ENCODE assay signal across 5 fruit fly cellular contexts in genomic region chr3R:13839883-13840412, dm6.
TF ChIP-seq lines count a peak whose summit lies in the region.

CG31495 (minus strand) TSS chr3R:13839934.

- TF ChIP-seq CTCF in whole organism, embryonic (GFP tag; optimal IDR thresholded peaks at IDR 0.05; lab: Kevin White, UChicago): peak; percentile 73

TF ChIP-seq in whole organism, adult, 20 proteins besides CTCF, POLR2A, EP300 and RAD21:
- TF ChIP-seq CG14711 (tag; optimal IDR thresholded peaks at IDR 0.05; lab: Kevin White, UChicago): peak; percentile 19
- TF ChIP-seq cic (GFP tag; optimal IDR thresholded peaks at IDR 0.05; lab: Kevin White, UChicago): no peak
- TF ChIP-seq kay (GFP tag; lab: Kevin White, UChicago; ENCODE audit: borderline replicate concordance): peak; percentile 71
- TF ChIP-seq CG5204 (GFP tag; optimal IDR thresholded peaks at IDR 0.05; lab: Kevin White, UChicago): no peak
TF ChIP-seq in whole organism, adult: peak in this region for 2.

TF ChIP-seq in whole organism, embryonic, 481 proteins besides CTCF, POLR2A, EP300 and RAD21 (continues in another document):
- TF ChIP-seq ash1 (GFP tag; optimal IDR thresholded peaks at IDR 0.05; lab: Kevin White, UChicago): no peak
- peak; percentile 4 for TF ChIP-seq CG17359 (tag; optimal IDR thresholded peaks at IDR 0.05; lab: Kevin White, UChicago)
- TF ChIP-seq CG7839 (tag; optimal IDR thresholded peaks at IDR 0.05; lab: Kevin White, UChicago): peak; percentile 28
- no peak for TF ChIP-seq CG2889 (GFP tag; IDR thresholded peaks at IDR 0.05; lab: Robert Waterston, UW)
- TF ChIP-seq Chrac-16 (GFP tag; optimal IDR thresholded peaks at IDR 0.05; lab: Kevin White, UChicago): peak; percentile 35
- TF ChIP-seq HLH3B (GFP tag; IDR thresholded peaks at IDR 0.05; lab: Robert Waterston, UW): no peak
- no peak for TF ChIP-seq CG17568 (GFP tag; optimal IDR thresholded peaks at IDR 0.05; lab: Kevin White, UChicago)
- no peak for TF ChIP-seq ATbp (GFP tag; optimal IDR thresholded peaks at IDR 0.05; lab: Kevin White, UChicago)
- TF ChIP-seq Dp (GFP tag; optimal IDR thresholded peaks at IDR 0.05; lab: Kevin White, UChicago): peak; percentile 76
- peak; percentile 35 for TF ChIP-seq Max (GFP tag; optimal IDR thresholded peaks at IDR 0.05; lab: Kevin White, UChicago)
- peak; percentile 59 for TF ChIP-seq CG3847 (GFP tag; IDR thresholded peaks at IDR 0.05; lab: Robert Waterston, UW)
- peak; percentile 55 for TF ChIP-seq CG8290 (GFP tag; optimal IDR thresholded peaks at IDR 0.05; lab: Kevin White, UChicago)
- no peak for TF ChIP-seq CG8290 (tag; optimal IDR thresholded peaks at IDR 0.05; lab: Kevin White, UChicago)
- peak; percentile 72 for TF ChIP-seq Vsx1 (GFP tag; optimal IDR thresholded peaks at IDR 0.05; lab: Kevin White, UChicago)
- no peak for TF ChIP-seq Atf-2 (GFP tag; optimal IDR thresholded peaks at IDR 0.05; lab: Kevin White, UChicago)
- no peak for TF ChIP-seq cato (GFP tag; optimal IDR thresholded peaks at IDR 0.05; lab: Kevin White, UChicago; ENCODE audit: borderline replicate concordance)
- TF ChIP-seq HmgZ (tag; optimal IDR thresholded peaks at IDR 0.05; lab: Kevin White, UChicago): peak; percentile 15
- peak in 1 of 2 experiments; percentile 34 for TF ChIP-seq dpn (GFP tag; optimal IDR thresholded peaks at IDR 0.05; lab: Kevin White, UChicago)
- TF ChIP-seq ab (GFP tag; optimal IDR thresholded peaks at IDR 0.05; lab: Kevin White, UChicago): no peak
- TF ChIP-seq emc (GFP tag; optimal IDR thresholded peaks at IDR 0.05; lab: Kevin White, UChicago): no peak
- peak; percentile 45 for TF ChIP-seq CG33213 (GFP tag; optimal IDR thresholded peaks at IDR 0.05; lab: Kevin White, UChicago)
- no peak for TF ChIP-seq Blimp-1 (GFP tag; optimal IDR thresholded peaks at IDR 0.05; lab: Kevin White, UChicago)

TF ChIP-seq in whole organism, prepupa, 60 proteins besides CTCF, POLR2A, EP300 and RAD21:
- TF ChIP-seq fkh (GFP tag; optimal IDR thresholded peaks at IDR 0.05; lab: Kevin White, UChicago) (no peak), cyc (GFP tag; optimal IDR thresholded peaks at IDR 0.05; lab: Kevin White, UChicago) (peak; percentile 11), fd85E (GFP tag; optimal IDR thresholded peaks at IDR 0.05; lab: Kevin White, UChicago) (no peak), lz (GFP tag; optimal IDR thresholded peaks at IDR 0.05; lab: Kevin White, UChicago) (peak; percentile 9), eg (GFP tag; IDR thresholded peaks at IDR 0.05; lab: Robert Waterston, UW) (no peak), CG6276 (GFP tag; optimal IDR thresholded peaks at IDR 0.05; lab: Kevin White, UChicago) (peak; percentile 38), CG3919 (GFP tag; optimal IDR thresholded peaks at IDR 0.05; lab: Kevin White, UChicago) (peak; percentile 2), Smox (GFP tag; optimal IDR thresholded peaks at IDR 0.05; lab: Kevin White, UChicago) (peak; percentile 38), Hr39 (GFP tag; optimal IDR thresholded peaks at IDR 0.05; lab: Kevin White, UChicago) (peak; percentile 36), Sox102F (GFP tag; optimal IDR thresholded peaks at IDR 0.05; lab: Kevin White, UChicago) (peak; percentile 16), CG10631 (GFP tag; optimal IDR thresholded peaks at IDR 0.05; lab: Kevin White, UChicago) (peak; percentile 7), Hr38 (GFP tag; optimal IDR thresholded peaks at IDR 0.05; lab: Kevin White, UChicago) (no peak), svp (GFP tag; lab: Kevin White, UChicago) (peak; percentile 47), pdm3 (GFP tag; optimal IDR thresholded peaks at IDR 0.05; lab: Kevin White, UChicago) (peak; percentile 30), acj6 (GFP tag; optimal IDR thresholded peaks at IDR 0.05; lab: Kevin White, UChicago) (peak; percentile 26), Sox14 (GFP tag; optimal IDR thresholded peaks at IDR 0.05; lab: Kevin White, UChicago) (peak; percentile 19), CG31627 (GFP tag; optimal IDR thresholded peaks at IDR 0.05; lab: Kevin White, UChicago) (peak; percentile 43), Blimp-1 (GFP tag; optimal IDR thresholded peaks at IDR 0.05; lab: Kevin White, UChicago) (no peak), ss (GFP tag; optimal IDR thresholded peaks at IDR 0.05; lab: Kevin White, UChicago) (no peak), dsx (GFP tag; optimal IDR thresholded peaks at IDR 0.05; lab: Kevin White, UChicago; ENCODE audit: poor library complexity, severe bottlenecking) (peak; percentile 9), Eip78C (GFP tag; lab: Kevin White, UChicago) (peak; percentile 39), Hr4 (GFP tag; optimal IDR thresholded peaks at IDR 0.05; lab: Kevin White, UChicago) (peak; percentile 21)
TF ChIP-seq in whole organism, prepupa: peak in this region for 16.

TF ChIP-seq in whole organism, pupa, 21 proteins besides CTCF, POLR2A, EP300 and RAD21:
- TF ChIP-seq CG9948 (tag; optimal IDR thresholded peaks at IDR 0.05; lab: Kevin White, UChicago) (no peak), CG32121 (GFP tag; IDR thresholded peaks at IDR 0.05; lab: Robert Waterston, UW) (no peak), Pif1B (GFP tag; optimal IDR thresholded peaks at IDR 0.05; lab: Kevin White, UChicago) (no peak), CG13204 (GFP tag; optimal IDR thresholded peaks at IDR 0.05; lab: Kevin White, UChicago) (no peak), CG4496 (GFP tag; IDR thresholded peaks at IDR 0.05; lab: Robert Waterston, UW) (no peak), Ets98B (GFP tag; IDR thresholded peaks at IDR 0.05; lab: Robert Waterston, UW) (0 out of 2 replicates have a peak, but pooled peaks have one; percentile 17), Snoo (tag; optimal IDR thresholded peaks at IDR 0.05; lab: Kevin White, UChicago) (no peak), CG17806 (tag; optimal IDR thresholded peaks at IDR 0.05; lab: Kevin White, UChicago) (no peak), CG8159 (tag; optimal IDR thresholded peaks at IDR 0.05; lab: Kevin White, UChicago) (peak; percentile 23), CG15710 (tag; optimal IDR thresholded peaks at IDR 0.05; lab: Kevin White, UChicago) (no peak), D1 (tag; optimal IDR thresholded peaks at IDR 0.05; lab: Kevin White, UChicago) (no peak), CG12605 (GFP tag; IDR thresholded peaks at IDR 0.05; lab: Robert Waterston, UW) (no peak), CG10348 (GFP tag; IDR thresholded peaks at IDR 0.05; lab: Robert Waterston, UW) (no peak)

TF ChIP-seq in whole organism, wandering third instar larva, 38 proteins besides CTCF, POLR2A, EP300 and RAD21 (continues in another document):
- TF ChIP-seq woc (GFP tag; optimal IDR thresholded peaks at IDR 0.05; lab: Kevin White, UChicago) (no peak), dsf (GFP tag; optimal IDR thresholded peaks at IDR 0.05; lab: Kevin White, UChicago; ENCODE audit: borderline replicate concordance) (no peak), ey (GFP tag; optimal IDR thresholded peaks at IDR 0.05; lab: Kevin White, UChicago) (no peak), sv (GFP tag; optimal IDR thresholded peaks at IDR 0.05; lab: Kevin White, UChicago) (no peak), dl (GFP tag; optimal IDR thresholded peaks at IDR 0.05; lab: Kevin White, UChicago; ENCODE audit: insufficient read depth in 1 of 2, partially characterized antibody in 2 of 2) (no peak), brk (GFP tag; optimal IDR thresholded peaks at IDR 0.05; lab: Kevin White, UChicago) (peak; percentile 41), CG9705 (GFP tag; optimal IDR thresholded peaks at IDR 0.05; lab: Kevin White, UChicago) (no peak), Dif (GFP tag; optimal IDR thresholded peaks at IDR 0.05; lab: Kevin White, UChicago; ENCODE audit: partially characterized antibody) (no peak), HLH106 (tag; optimal IDR thresholded peaks at IDR 0.05; lab: Kevin White, UChicago) (peak; percentile 20), Dfd (GFP tag; optimal IDR thresholded peaks at IDR 0.05; lab: Kevin White, UChicago) (no peak), Sp1 (GFP tag; optimal IDR thresholded peaks at IDR 0.05; lab: Kevin White, UChicago) (no peak), rgr (GFP tag; optimal IDR thresholded peaks at IDR 0.05; lab: Kevin White, UChicago) (no peak), OdsH (GFP tag; optimal IDR thresholded peaks at IDR 0.05; lab: Kevin White, UChicago) (no peak), GATAd (GFP tag; optimal IDR thresholded peaks at IDR 0.05; lab: Kevin White, UChicago) (peak; percentile 4), br (GFP tag; optimal IDR thresholded peaks at IDR 0.05; lab: Kevin White, UChicago) (no peak), foxo (GFP tag; optimal IDR thresholded peaks at IDR 0.05; lab: Kevin White, UChicago) (no peak), CrebA (GFP tag; optimal IDR thresholded peaks at IDR 0.05; lab: Kevin White, UChicago; ENCODE audit: borderline replicate concordance) (no peak), Hr83 (GFP tag; optimal IDR thresholded peaks at IDR 0.05; lab: Kevin White, UChicago; ENCODE audit: poor library complexity, severe bottlenecking) (no peak), tai (GFP tag; optimal IDR thresholded peaks at IDR 0.05; lab: Kevin White, UChicago) (no peak), usp (GFP tag; optimal IDR thresholded peaks at IDR 0.05; lab: Kevin White, UChicago) (no peak), Rel (GFP tag; optimal IDR thresholded peaks at IDR 0.05; lab: Kevin White, UChicago) (no peak), Rel (tag; optimal IDR thresholded peaks at IDR 0.05; lab: Kevin White, UChicago) (no peak), Hr78 (GFP tag; optimal IDR thresholded peaks at IDR 0.05; lab: Kevin White, UChicago) (peak; percentile 41), Mio (GFP tag; optimal IDR thresholded peaks at IDR 0.05; lab: Kevin White, UChicago) (no peak), Jra (GFP tag; optimal IDR thresholded peaks at IDR 0.05; lab: Kevin White, UChicago) (no peak), Vsx2 (GFP tag; optimal IDR thresholded peaks at IDR 0.05; lab: Kevin White, UChicago; ENCODE audit: partially characterized antibody) (peak; percentile 42), CG32264 (GFP tag; optimal IDR thresholded peaks at IDR 0.05; lab: Kevin White, UChicago) (no peak), sage (GFP tag; optimal IDR thresholded peaks at IDR 0.05; lab: Kevin White, UChicago) (no peak), fru (GFP tag; optimal IDR thresholded peaks at IDR 0.05; lab: Kevin White, UChicago) (no peak), Myc (optimal IDR thresholded peaks at IDR 0.05; lab: Kevin White, UChicago) (no peak), pan (optimal IDR thresholded peaks at IDR 0.05; lab: Kevin White, UChicago) (no peak), psq (GFP tag; optimal IDR thresholded peaks at IDR 0.05; lab: Kevin White, UChicago) (no peak), Hnf4 (GFP tag; optimal IDR thresholded peaks at IDR 0.05; lab: Kevin White, UChicago) (peak; percentile 44), jim (GFP tag; optimal IDR thresholded peaks at IDR 0.05; lab: Kevin White, UChicago) (no peak), N (GFP tag; optimal IDR thresholded peaks at IDR 0.05; lab: Kevin White, UChicago) (peak; percentile 67), dmrt93B (GFP tag; optimal IDR thresholded peaks at IDR 0.05; lab: Kevin White, UChicago) (no peak), Abd-B (GFP tag; optimal IDR thresholded peaks at IDR 0.05; lab: Kevin White, UChicago) (no peak), lola (GFP tag; optimal IDR thresholded peaks at IDR 0.05; lab: Kevin White, UChicago) (no peak)
